Fruit fly (Drosophila melanogaster) whole organism, embryonic: ENCODE data around the gene CG32806.
A peak's percentile ranks its signal among the peaks of the same experiment; 100 is the strongest.

Experiments
- Aef1 ChIP-seq: fragments of 200-800 bp; sonication (Bioruptor generic); IDR thresholded peaks from 3 replicates; pipeline ENCODE4 v1.3.6; 2022; ENCODE audit warnings: missing biosample characterization, missing genetic modification characterization
- Atf-2 ChIP-seq: fragments of 200-800 bp; sonication (Bioruptor generic); optimal IDR thresholded peaks from 2 replicates; lab custom pipeline; 2016; ENCODE audit warnings: missing biosample characterization, missing genetic modification characterization
- Blimp-1 ChIP-seq: fragments of 200-800 bp; sonication (Bioruptor generic); optimal IDR thresholded peaks from 3 replicates; lab custom pipeline; 2018; ENCODE audit warnings: missing biosample characterization, missing genetic modification characterization, mild to moderate bottlenecking, moderate library complexity, missing genetic modification reagents
- CG10654 ChIP-seq: fragments of 200-800 bp; sonication (Bioruptor generic); optimal IDR thresholded peaks from 2 replicates; lab custom pipeline; 2016; ENCODE audit warnings: missing biosample characterization, missing genetic modification characterization
- CG11093 ChIP-seq: fragments of 200-800 bp; sonication (Bioruptor generic); IDR thresholded peaks from 3 replicates; pipeline ENCODE4 v1.3.6; 2022; ENCODE audit warnings: missing biosample characterization, missing genetic modification characterization
- CG12769 ChIP-seq: fragments of 200-800 bp; sonication (Bioruptor generic); optimal IDR thresholded peaks from 2 replicates; lab custom pipeline; 2019; ENCODE audit warnings: missing biosample characterization, mild to moderate bottlenecking, missing genetic modification characterization, moderate library complexity
- CG13894 ChIP-seq: fragments of 200-800 bp; sonication (Bioruptor generic); optimal IDR thresholded peaks from 3 replicates; lab custom pipeline; 2018; ENCODE audit warnings: missing biosample characterization, mild to moderate bottlenecking, missing genetic modification characterization, moderate library complexity
- CG16815 ChIP-seq: fragments of 200-800 bp; sonication (Bioruptor generic); optimal IDR thresholded peaks from 3 replicates; lab custom pipeline; 2017; ENCODE audit warnings: missing biosample characterization, mild to moderate bottlenecking, missing genetic modification characterization
- CG17361 ChIP-seq: fragments of 200-800 bp; sonication (Bioruptor generic); IDR thresholded peaks from 3 replicates; pipeline ENCODE4 v1.3.6; 2022; ENCODE audit warnings: missing biosample characterization, missing genetic modification characterization
- CG18262 ChIP-seq: fragments of 200-800 bp; optimal IDR thresholded peaks from 3 replicates; lab custom pipeline; 2019; ENCODE audit warnings: missing biosample characterization, mild to moderate bottlenecking, missing genetic modification characterization, moderate library complexity
- CG18619 ChIP-seq: fragments of 200-800 bp; sonication (Bioruptor generic); optimal IDR thresholded peaks from 3 replicates; lab custom pipeline; 2017; ENCODE audit warnings: missing biosample characterization, mild to moderate bottlenecking, missing genetic modification characterization
- CG2116 ChIP-seq: fragments of 200-800 bp; sonication (Bioruptor generic); optimal IDR thresholded peaks from 3 replicates; lab custom pipeline; 2018; ENCODE audit warnings: missing biosample characterization, mild to moderate bottlenecking, missing genetic modification characterization
- CG2678 ChIP-seq: fragments of 200-800 bp; sonication (Bioruptor generic); optimal IDR thresholded peaks from 3 replicates; lab custom pipeline; 2019; ENCODE audit warnings: missing biosample characterization, mild to moderate bottlenecking, missing genetic modification characterization, moderate library complexity
- CG30020 ChIP-seq: fragments of 200-800 bp; optimal IDR thresholded peaks from 2 replicates; lab custom pipeline; 2019; ENCODE audit warnings: missing biosample characterization, mild to moderate bottlenecking, missing genetic modification characterization, moderate library complexity
- CG34422 ChIP-seq: fragments of 200-800 bp; sonication (Bioruptor generic); IDR thresholded peaks from 3 replicates; pipeline ENCODE4 v1.3.6; 2022; ENCODE audit warnings: missing biosample characterization, missing genetic modification characterization
- CG4282 ChIP-seq: fragments of 200-800 bp; sonication (Bioruptor generic); optimal IDR thresholded peaks from 2 replicates; lab custom pipeline; 2016; ENCODE audit warnings: missing biosample characterization, missing genetic modification characterization
- CG7357 ChIP-seq: fragments of 200-800 bp; sonication (Bioruptor generic); IDR thresholded peaks from 3 replicates; pipeline ENCODE4 v1.3.6; 2022; ENCODE audit warnings: missing biosample characterization, missing genetic modification characterization
- CG8281 ChIP-seq: fragments of 200-800 bp; sonication (Bioruptor generic); optimal IDR thresholded peaks from 2 replicates; lab custom pipeline; 2018; ENCODE audit warnings: missing biosample characterization, mild to moderate bottlenecking, missing genetic modification characterization, moderate library complexity
- CG8359 ChIP-seq: fragments of 200-800 bp; sonication (Bioruptor generic); optimal IDR thresholded peaks from 2 replicates; lab custom pipeline; 2017; ENCODE audit warnings: missing biosample characterization, mild to moderate bottlenecking, missing genetic modification characterization, borderline replicate concordance
- CG8388 ChIP-seq: fragments of 200-800 bp; sonication (Bioruptor generic); optimal IDR thresholded peaks from 2 replicates; lab custom pipeline; 2019; ENCODE audit warnings: missing biosample characterization, mild to moderate bottlenecking, missing genetic modification characterization, moderate library complexity
- CG9215 ChIP-seq: fragments of 200-800 bp; sonication (Bioruptor generic); IDR thresholded peaks from 2 replicates; pipeline ENCODE4 v1.3.6; 2022; ENCODE audit warnings: missing biosample characterization, missing genetic modification characterization
- CTCF ChIP-seq: fragments of 200-800 bp; sonication (Bioruptor generic); optimal IDR thresholded peaks from 2 replicates; lab custom pipeline; 2017; ENCODE audit warnings: missing biosample characterization, mild to moderate bottlenecking, missing genetic modification characterization, moderate library complexity
- D19A ChIP-seq: fragments of 200-800 bp; optimal IDR thresholded peaks from 3 replicates; lab custom pipeline; 2019; ENCODE audit warnings: missing biosample characterization, mild to moderate bottlenecking, missing genetic modification characterization, moderate library complexity
- D19B ChIP-seq: fragments of 200-800 bp; sonication (Bioruptor generic); optimal IDR thresholded peaks from 2 replicates; lab custom pipeline; 2017; ENCODE audit warnings: missing biosample characterization, mild to moderate bottlenecking, missing genetic modification characterization
- Dbx ChIP-seq: fragments of 200-800 bp; sonication (Bioruptor generic); IDR thresholded peaks from 3 replicates; pipeline ENCODE4 v1.3.6; 2022; ENCODE audit warnings: missing biosample characterization, missing genetic modification characterization
- Dfd ChIP-seq, 2 experiments: fragments of >200 bp; optimal IDR thresholded peaks; 2 replicates each; lab custom pipeline; 2017; ENCODE audit warnings: missing biosample characterization in 2 of 2, missing genetic modification characterization in 2 of 2
- E2f1 ChIP-seq: fragments of 200-800 bp; sonication (Bioruptor generic); IDR thresholded peaks from 2 replicates; pipeline ENCODE4 v1.3.6; 2022; ENCODE audit warnings: missing biosample characterization, missing genetic modification characterization
- HmgZ ChIP-seq: fragments of 200-800 bp; sonication (Bioruptor generic); optimal IDR thresholded peaks from 2 replicates; lab custom pipeline; 2018; ENCODE audit warnings: missing biosample characterization, mild to moderate bottlenecking, missing genetic modification characterization
- Hmx ChIP-seq: fragments of 200-800 bp; sonication (Bioruptor generic); optimal IDR thresholded peaks from 2 replicates; lab custom pipeline; 2016; ENCODE audit warnings: missing biosample characterization, missing genetic modification characterization
- NC2α ChIP-seq: fragments of 200-800 bp; sonication (Bioruptor generic); optimal IDR thresholded peaks from 2 replicates; lab custom pipeline; 2016; ENCODE audit warnings: missing biosample characterization, missing genetic modification characterization
- NK7.1 ChIP-seq: fragments of 200-800 bp; sonication (Bioruptor generic); optimal IDR thresholded peaks from 3 replicates; lab custom pipeline; 2016; ENCODE audit warnings: missing biosample characterization, missing genetic modification characterization
- Nf-YA ChIP-seq: fragments of 200-800 bp; sonication (Bioruptor generic); IDR thresholded peaks from 2 replicates; pipeline ENCODE4 v1.3.6; 2022; ENCODE audit warnings: missing biosample characterization, missing genetic modification characterization
- Opbp ChIP-seq: fragments of 200-800 bp; sonication (Bioruptor generic); IDR thresholded peaks from 3 replicates; pipeline ENCODE4 v1.3.6; 2022; ENCODE audit warnings: missing biosample characterization, missing genetic modification characterization; ENCODE audit not compliant: partially characterized antibody
- Sin3A ChIP-seq: fragments of >200 bp; optimal IDR thresholded peaks from 2 replicates; lab custom pipeline; 2018
- Sox100B ChIP-seq: fragments of 200-800 bp; sonication (Bioruptor generic); optimal IDR thresholded peaks from 3 replicates; lab custom pipeline; 2018; ENCODE audit warnings: missing biosample characterization, mild to moderate bottlenecking, missing genetic modification characterization
- Taf1 ChIP-seq: fragments of 200-800 bp; sonication (Bioruptor generic); IDR thresholded peaks from 2 replicates; pipeline ENCODE4 v1.3.6; 2022; ENCODE audit warnings: missing biosample characterization, missing genetic modification characterization
- disco-r ChIP-seq: fragments of 200-800 bp; sonication (Bioruptor generic); optimal IDR thresholded peaks from 2 replicates; lab custom pipeline; 2016; ENCODE audit warnings: missing biosample characterization, missing genetic modification characterization
- dm ChIP-seq: fragments of 200-800 bp; sonication (Bioruptor generic); optimal IDR thresholded peaks from 3 replicates; lab custom pipeline; 2016; ENCODE audit warnings: missing biosample characterization, missing genetic modification characterization
- dpn ChIP-seq, 2 experiments: fragments of 200-800 bp; sonication (Bioruptor generic); optimal IDR thresholded peaks; 3 replicates each; lab custom pipeline; 2016; ENCODE audit warnings: missing biosample characterization in 2 of 2, missing genetic modification characterization in 2 of 2
- emc ChIP-seq: fragments of 200-800 bp; sonication (Bioruptor generic); optimal IDR thresholded peaks from 2 replicates; lab custom pipeline; 2016; ENCODE audit warnings: missing biosample characterization, missing genetic modification characterization
- en ChIP-seq: fragments of 200-800 bp; sonication (Bioruptor generic); optimal IDR thresholded peaks from 2 replicates; lab custom pipeline; 2016; ENCODE audit warnings: missing biosample characterization, missing genetic modification characterization
- gcm2 ChIP-seq: fragments of 200-800 bp; sonication (Bioruptor generic); optimal IDR thresholded peaks from 2 replicates; lab custom pipeline; 2016; ENCODE audit warnings: missing biosample characterization, missing genetic modification characterization
- lmd ChIP-seq: fragments of 200-800 bp; sonication (Bioruptor generic); IDR thresholded peaks from 2 replicates; pipeline ENCODE4 v1.3.6; 2022; ENCODE audit warnings: missing biosample characterization, missing genetic modification characterization
- lov ChIP-seq, 2 experiments: fragments of 200-800 bp in 1 of 2; fragments of >200 bp in 1 of 2; sonication (Bioruptor generic) in 1 of 2; IDR thresholded peaks in 1 of 2; optimal IDR thresholded peaks in 1 of 2; 2 replicates in 1 of 2; 3 replicates in 1 of 2; pipeline versions ENCODE4 v1.3.6 to Lab custom; 2017 to 2022; ENCODE audit warnings: missing biosample characterization in 1 of 2, missing genetic modification characterization in 1 of 2
- nerfin-2 ChIP-seq: fragments of 200-800 bp; sonication (Bioruptor generic); IDR thresholded peaks from 2 replicates; pipeline ENCODE4 v1.3.6; 2022; ENCODE audit warnings: missing biosample characterization, missing genetic modification characterization; ENCODE audit not compliant: partially characterized antibody
- sqz ChIP-seq: fragments of 200-800 bp; sonication (Bioruptor generic); optimal IDR thresholded peaks from 3 replicates; lab custom pipeline; 2018; ENCODE audit warnings: missing biosample characterization, mild to moderate bottlenecking, missing genetic modification characterization
- ssp ChIP-seq: fragments of 200-800 bp; sonication (Bioruptor generic); IDR thresholded peaks from 2 replicates; pipeline ENCODE4 v1.3.6; 2022; ENCODE audit warnings: missing biosample characterization, missing genetic modification characterization
- stwl ChIP-seq: fragments of 200-800 bp; sonication (Bioruptor generic); optimal IDR thresholded peaks from 3 replicates; lab custom pipeline; 2018; ENCODE audit warnings: missing biosample characterization, mild to moderate bottlenecking, missing genetic modification characterization, moderate library complexity
- ttk ChIP-seq: fragments of 200-800 bp; sonication (Bioruptor generic); IDR thresholded peaks from 2 replicates; pipeline ENCODE4 v2.1.2; 2022; ENCODE audit warnings: missing biosample characterization, missing genetic modification characterization
- zen ChIP-seq: fragments of 200-800 bp; sonication (Bioruptor generic); optimal IDR thresholded peaks from 3 replicates; lab custom pipeline; 2018; ENCODE audit warnings: missing biosample characterization, mild to moderate bottlenecking, missing genetic modification characterization, moderate library complexity

Gene CG32806

dm6 chrX:1772626-1773025, 16.7 kb upstream of the CG32806 start (continued):
- TF ChIP-seq lov (optimal IDR thresholded peaks at IDR 0.05; lab: Kevin White, UChicago) (no peak), lov (GFP tag; IDR thresholded peaks at IDR 0.05; lab: Robert Waterston, UW) (no peak), CG30020 (tag; lab: Kevin White, UChicago) (peak; percentile 53), CG8281 (tag; lab: Kevin White, UChicago) (no peak), stwl (tag; lab: Kevin White, UChicago) (peak; percentile 77), CG18619 (GFP tag; lab: Kevin White, UChicago) (no peak), dpn (GFP tag; optimal IDR thresholded peaks at IDR 0.05; lab: Kevin White, UChicago) (no peak), NC2α (GFP tag; lab: Kevin White, UChicago) (no peak), sqz (no peak), CG12769 (no peak), CG7357 (GFP tag; lab: Robert Waterston, UW) (no peak), CG10654 (GFP tag; lab: Kevin White, UChicago) (no peak), D19A (tag; lab: Kevin White, UChicago) (no peak), Atf-2 (GFP tag; lab: Kevin White, UChicago) (no peak), Taf1 (GFP tag; lab: Robert Waterston, UW) (no peak), dm (no peak), lmd (GFP tag; lab: Robert Waterston, UW) (no peak), CG13894 (tag; lab: Kevin White, UChicago) (peak; percentile 35), Dfd (GFP tag; optimal IDR thresholded peaks at IDR 0.05; lab: Kevin White, UChicago) (no peak), Aef1 (GFP tag; lab: Robert Waterston, UW) (no peak), CG34422 (GFP tag; lab: Robert Waterston, UW) (no peak), CTCF (peak; percentile 95), HmgZ (tag; lab: Kevin White, UChicago) (peak; percentile 58), Opbp (peak; percentile 60; the same call in 2 of the 3 replicates)
- TF ChIP-seq, all 482 proteins: peak for 88

- no peak for TF ChIP-seq Hmx (GFP tag; lab: Kevin White, UChicago)
- TF ChIP-seq ssp (GFP tag; lab: Robert Waterston, UW): 0 out of 2 replicates have a peak, but pooled peaks have one; percentile 10
- no peak for TF ChIP-seq CG9215 (GFP tag; lab: Robert Waterston, UW)
- TF ChIP-seq CG2678 (tag; lab: Kevin White, UChicago): no peak
- no peak for TF ChIP-seq emc
- no peak for TF ChIP-seq D19B
- TF ChIP-seq CG8388: peak; percentile 98
- TF ChIP-seq CG18262 (tag; lab: Kevin White, UChicago): no peak
- no peak for TF ChIP-seq zen (tag; lab: Kevin White, UChicago)
- TF ChIP-seq Sin3A (lab: Kevin White, UChicago): no peak
- TF ChIP-seq en (GFP tag; lab: Kevin White, UChicago): no peak
- no peak for TF ChIP-seq gcm2 (GFP tag; lab: Kevin White, UChicago)
- TF ChIP-seq Blimp-1 (GFP tag; lab: Kevin White, UChicago): no peak
- TF ChIP-seq Sox100B: no peak
- no peak for TF ChIP-seq CG8359 (GFP tag; lab: Kevin White, UChicago)
- TF ChIP-seq CG11093 (GFP tag; lab: Robert Waterston, UW): no peak
- no peak for TF ChIP-seq CG17361 (GFP tag; lab: Robert Waterston, UW)
- no peak for TF ChIP-seq ttk (GFP tag; lab: Robert Waterston, UW)
- TF ChIP-seq E2f1 (GFP tag; lab: Robert Waterston, UW): no peak
- TF ChIP-seq CG4282 (GFP tag; lab: Kevin White, UChicago): no peak
- no peak for TF ChIP-seq CG2116
- TF ChIP-seq NK7.1 (GFP tag; lab: Kevin White, UChicago): no peak
- peak; percentile 34; the same call in 1 of the 3 replicates for TF ChIP-seq Aef1 (GFP tag; lab: Robert Waterston, UW)
- TF ChIP-seq disco-r (GFP tag; lab: Kevin White, UChicago): no peak
- TF ChIP-seq nerfin-2 (GFP tag; lab: Robert Waterston, UW): peak; percentile 67
- TF ChIP-seq Nf-YA (GFP tag; lab: Robert Waterston, UW): no peak
- TF ChIP-seq CG16815: no peak
- TF ChIP-seq Dbx: no peak
Measured at dm6 chrX:1773532-1774346, 15.6 kb upstream of the CG32806 start, which contains the start of the genes prage and Adar. Gene prage, plus strand, starts transcription at chrX:1773719. Gene Adar, plus strand, starts transcription at chrX:1773725.
